Fruit fly (Drosophila melanogaster) whole organism, embryonic: ENCODE measurements around the gene UQCR-C2.

Source experiments
- Abd-B ChIP-seq: fragments of 200-800 bp; sonication (Bioruptor generic); optimal IDR thresholded peaks from 2 replicates; lab custom pipeline; 2018; ENCODE audit warnings: missing biosample characterization, mild to moderate bottlenecking, missing genetic modification characterization, moderate library complexity
- Awh ChIP-seq: fragments of 200-800 bp; sonication (Bioruptor generic); IDR thresholded peaks from 2 replicates; pipeline ENCODE4, ENCODE4 v1.3.6; 2022; ENCODE audit warnings: missing biosample characterization, missing genetic modification characterization
- BEAF-32 ChIP-seq: fragments of 200-800 bp; sonication (Bioruptor generic); optimal IDR thresholded peaks from 3 replicates; lab custom pipeline; 2017; ENCODE audit warnings: missing biosample characterization, missing genetic modification characterization, mild to moderate bottlenecking, moderate library complexity, missing genetic modification reagents
- CG10366 ChIP-seq: fragments of 200-800 bp; sonication (Bioruptor generic); IDR thresholded peaks from 2 replicates; pipeline ENCODE4 v1.3.6; 2022; ENCODE audit warnings: missing biosample characterization, missing genetic modification characterization
- CG10431 ChIP-seq: fragments of 200-800 bp; sonication (Bioruptor generic); optimal IDR thresholded peaks from 3 replicates; lab custom pipeline; 2018; ENCODE audit warnings: missing biosample characterization, mild to moderate bottlenecking, missing genetic modification characterization
- CG10979 ChIP-seq: fragments of 200-800 bp; sonication (Bioruptor generic); optimal IDR thresholded peaks from 2 replicates; lab custom pipeline; 2018; ENCODE audit warnings: missing biosample characterization, mild to moderate bottlenecking, missing genetic modification characterization, moderate library complexity
- CG11695 ChIP-seq: fragments of 200-800 bp; sonication (Bioruptor generic); IDR thresholded peaks from 3 replicates; pipeline ENCODE4 v1.3.6; 2022; ENCODE audit warnings: missing biosample characterization, missing genetic modification characterization
- CG11723 ChIP-seq: fragments of 200-800 bp; sonication (Bioruptor generic); optimal IDR thresholded peaks from 2 replicates; lab custom pipeline; 2017; ENCODE audit warnings: missing biosample characterization, mild to moderate bottlenecking, missing genetic modification characterization
- CG15479 ChIP-seq: fragments of 200-800 bp; sonication (Bioruptor generic); optimal IDR thresholded peaks from 3 replicates; lab custom pipeline; 2019; ENCODE audit warnings: missing biosample characterization, mild to moderate bottlenecking, missing genetic modification characterization, moderate library complexity
- CG16863 ChIP-seq: fragments of 200-800 bp; sonication (Bioruptor generic); optimal IDR thresholded peaks from 3 replicates; lab custom pipeline; 2016; ENCODE audit warnings: missing biosample characterization, missing genetic modification characterization
- CG17802 ChIP-seq: fragments of 200-800 bp; sonication (Bioruptor generic); optimal IDR thresholded peaks from 2 replicates; lab custom pipeline; 2018; ENCODE audit warnings: missing biosample characterization, mild to moderate bottlenecking, missing genetic modification characterization, moderate library complexity
- CG17829 ChIP-seq: fragments of 200-800 bp; optimal IDR thresholded peaks from 2 replicates; lab custom pipeline; 2019; ENCODE audit warnings: missing biosample characterization, mild to moderate bottlenecking, missing genetic modification characterization, moderate library complexity
- CG2120 ChIP-seq: fragments of 200-800 bp; sonication (Bioruptor generic); optimal IDR thresholded peaks from 3 replicates; lab custom pipeline; 2016; ENCODE audit warnings: missing biosample characterization, missing genetic modification characterization
- CG30431 ChIP-seq: fragments of 200-800 bp; sonication (Bioruptor generic); optimal IDR thresholded peaks from 2 replicates; lab custom pipeline; 2017; ENCODE audit warnings: missing biosample characterization, missing genetic modification characterization
- CG32772 ChIP-seq: fragments of 200-800 bp; sonication (Bioruptor generic); IDR thresholded peaks from 2 replicates; pipeline ENCODE4 v1.3.6; 2022; ENCODE audit warnings: missing biosample characterization, missing genetic modification characterization
- CG4404 ChIP-seq: fragments of 200-800 bp; sonication (Bioruptor generic); IDR thresholded peaks from 2 replicates; pipeline ENCODE4 v1.3.6; 2022; ENCODE audit warnings: missing biosample characterization, missing genetic modification characterization
- CG4730 ChIP-seq: fragments of 200-800 bp; sonication (Bioruptor generic); IDR thresholded peaks from 2 replicates; pipeline ENCODE4 v1.3.6; 2022; ENCODE audit warnings: missing biosample characterization, missing genetic modification characterization
- CG4820 ChIP-seq: fragments of 200-800 bp; sonication (Bioruptor generic); optimal IDR thresholded peaks from 3 replicates; lab custom pipeline; 2016; ENCODE audit warnings: missing biosample characterization, missing genetic modification characterization
- CG6765 ChIP-seq: fragments of 200-800 bp; sonication (Bioruptor generic); optimal IDR thresholded peaks from 3 replicates; lab custom pipeline; 2017; ENCODE audit warnings: missing biosample characterization, mild to moderate bottlenecking, missing genetic modification characterization
- CG9609 ChIP-seq: fragments of 200-800 bp; sonication (Bioruptor generic); optimal IDR thresholded peaks from 3 replicates; lab custom pipeline; 2016; ENCODE audit warnings: missing biosample characterization, missing genetic modification characterization
- CG9727 ChIP-seq: fragments of 200-800 bp; sonication (Bioruptor generic); optimal IDR thresholded peaks from 3 replicates; lab custom pipeline; 2017; ENCODE audit warnings: missing biosample characterization, mild to moderate bottlenecking, missing genetic modification characterization
- CTCF ChIP-seq: fragments of 200-800 bp; sonication (Bioruptor generic); optimal IDR thresholded peaks from 2 replicates; lab custom pipeline; 2017; ENCODE audit warnings: missing biosample characterization, mild to moderate bottlenecking, missing genetic modification characterization, moderate library complexity
- Dad ChIP-seq: fragments of 200-800 bp; sonication (Bioruptor generic); optimal IDR thresholded peaks from 3 replicates; lab custom pipeline; 2016; ENCODE audit warnings: missing biosample characterization, missing genetic modification characterization
- Dbx ChIP-seq: fragments of 200-800 bp; sonication (Bioruptor generic); IDR thresholded peaks from 3 replicates; pipeline ENCODE4 v1.3.6; 2022; ENCODE audit warnings: missing biosample characterization, missing genetic modification characterization
- Dek ChIP-seq: fragments of 200-800 bp; sonication (Bioruptor generic); optimal IDR thresholded peaks from 3 replicates; lab custom pipeline; 2019; ENCODE audit warnings: missing biosample characterization, mild to moderate bottlenecking, missing genetic modification characterization, moderate library complexity
- E2f1 ChIP-seq: fragments of 200-800 bp; sonication (Bioruptor generic); IDR thresholded peaks from 2 replicates; pipeline ENCODE4 v1.3.6; 2022; ENCODE audit warnings: missing biosample characterization, missing genetic modification characterization
- GATAe ChIP-seq: fragments of 200-800 bp; sonication (Bioruptor generic); conservative IDR thresholded peaks from 2 replicates; pipeline ENCODE4 v1.3.6; 2022; ENCODE audit warnings: missing biosample characterization, missing genetic modification characterization
- Hr78 ChIP-seq, 2 experiments: fragments of 200-800 bp in 1 of 2; fragments of >200 bp in 1 of 2; sonication (Bioruptor generic) in 1 of 2; optimal IDR thresholded peaks; 2 replicates each; lab custom pipeline; 2017 to 2019; ENCODE audit warnings: missing biosample characterization in 2 of 2, missing genetic modification characterization in 2 of 2, mild to moderate bottlenecking in 1 of 2, moderate library complexity in 1 of 2
- Mad ChIP-seq: fragments of 200-800 bp; sonication (Bioruptor generic); optimal IDR thresholded peaks from 2 replicates; lab custom pipeline; 2016; ENCODE audit warnings: missing biosample characterization, missing genetic modification characterization
- Mrtf ChIP-seq: fragments of 200-800 bp; sonication (Bioruptor generic); IDR thresholded peaks from 3 replicates; pipeline ENCODE4 v1.3.6; 2022; ENCODE audit warnings: missing biosample characterization, missing genetic modification characterization
- NC2α ChIP-seq: fragments of 200-800 bp; sonication (Bioruptor generic); optimal IDR thresholded peaks from 2 replicates; lab custom pipeline; 2016; ENCODE audit warnings: missing biosample characterization, missing genetic modification characterization
- Oli ChIP-seq: fragments of 200-800 bp; sonication (Bioruptor generic); optimal IDR thresholded peaks from 2 replicates; lab custom pipeline; 2018; ENCODE audit warnings: missing biosample characterization, mild to moderate bottlenecking, missing genetic modification characterization, moderate library complexity
- Pdp1 ChIP-seq, 2 experiments: fragments of 200-800 bp; sonication (Bioruptor generic); optimal IDR thresholded peaks; 3 replicates each; lab custom pipeline; 2016; ENCODE audit warnings: missing biosample characterization in 2 of 2, missing genetic modification characterization in 2 of 2, mild to moderate bottlenecking in 1 of 2, moderate library complexity in 1 of 2
- Sox100B ChIP-seq: fragments of 200-800 bp; sonication (Bioruptor generic); optimal IDR thresholded peaks from 3 replicates; lab custom pipeline; 2018; ENCODE audit warnings: missing biosample characterization, mild to moderate bottlenecking, missing genetic modification characterization
- Sry-δ ChIP-seq: fragments of 200-800 bp; sonication (Bioruptor generic); optimal IDR thresholded peaks from 2 replicates; lab custom pipeline; 2016; ENCODE audit warnings: missing biosample characterization, missing genetic modification characterization
- Trl ChIP-seq, 3 experiments: fragments of >200 bp in 2 of 3; fragments of 200-800 bp in 1 of 3; sonication (Bioruptor generic) in 1 of 3; optimal IDR thresholded peaks; 2 replicates in 1 of 3; 3 replicates in 2 of 3; lab custom pipeline; 2016 to 2017; ENCODE audit warnings: missing biosample characterization in 1 of 3, missing genetic modification characterization in 1 of 3
- Xbp1 ChIP-seq: fragments of 200-800 bp; sonication (Bioruptor generic); optimal IDR thresholded peaks from 3 replicates; lab custom pipeline; 2016; ENCODE audit warnings: missing biosample characterization, mild to moderate bottlenecking, missing genetic modification characterization
- bigmax ChIP-seq: fragments of 200-800 bp; sonication (Bioruptor generic); optimal IDR thresholded peaks from 2 replicates; lab custom pipeline; 2018; ENCODE audit warnings: missing biosample characterization, mild to moderate bottlenecking, missing genetic modification characterization
- corto ChIP-seq: fragments of 200-800 bp; sonication (Bioruptor generic); optimal IDR thresholded peaks from 2 replicates; lab custom pipeline; 2016; ENCODE audit warnings: missing biosample characterization, mild to moderate bottlenecking, missing genetic modification characterization, moderate library complexity
- croc ChIP-seq: fragments of 200-800 bp; sonication (Bioruptor generic); conservative IDR thresholded peaks from 3 replicates; pipeline ENCODE4 v1.3.6; 2022; ENCODE audit warnings: missing biosample characterization, missing genetic modification characterization
- gcm2 ChIP-seq: fragments of 200-800 bp; sonication (Bioruptor generic); optimal IDR thresholded peaks from 2 replicates; lab custom pipeline; 2016; ENCODE audit warnings: missing biosample characterization, missing genetic modification characterization
- gsb ChIP-seq: fragments of 200-800 bp; sonication (Bioruptor generic); IDR thresholded peaks from 2 replicates; pipeline ENCODE4 v1.3.6; 2022; ENCODE audit warnings: missing biosample characterization, missing genetic modification characterization
- jing ChIP-seq: fragments of 200-800 bp; sonication (Bioruptor generic); optimal IDR thresholded peaks from 2 replicates; lab custom pipeline; 2018; ENCODE audit warnings: missing biosample characterization, mild to moderate bottlenecking, missing genetic modification characterization
- kni ChIP-seq: fragments of 200-800 bp; sonication (Bioruptor generic); optimal IDR thresholded peaks from 3 replicates; lab custom pipeline; 2017; ENCODE audit warnings: mild to moderate bottlenecking, missing biosample characterization, missing genetic modification reagents, missing genetic modification characterization
- lmd ChIP-seq: fragments of 200-800 bp; sonication (Bioruptor generic); IDR thresholded peaks from 2 replicates; pipeline ENCODE4 v1.3.6; 2022; ENCODE audit warnings: missing biosample characterization, missing genetic modification characterization
- pb ChIP-seq: fragments of 200-800 bp; sonication (Bioruptor generic); optimal IDR thresholded peaks from 3 replicates; lab custom pipeline; 2016; ENCODE audit warnings: missing biosample characterization, missing genetic modification characterization
- stwl ChIP-seq: fragments of 200-800 bp; sonication (Bioruptor generic); optimal IDR thresholded peaks from 3 replicates; lab custom pipeline; 2018; ENCODE audit warnings: missing biosample characterization, mild to moderate bottlenecking, missing genetic modification characterization, moderate library complexity
- toy ChIP-seq: fragments of 200-800 bp; sonication (Bioruptor generic); IDR thresholded peaks from 2 replicates; pipeline ENCODE4 v1.3.6; 2022; ENCODE audit warnings: missing biosample characterization, missing genetic modification characterization
- trh ChIP-seq: fragments of 200-800 bp; sonication (Bioruptor generic); optimal IDR thresholded peaks from 2 replicates; lab custom pipeline; 2016; ENCODE audit warnings: missing biosample characterization, missing genetic modification characterization
- zen2 ChIP-seq: fragments of 200-800 bp; sonication (Bioruptor generic); IDR thresholded peaks from 3 replicates; pipeline ENCODE4 v1.3.6; 2022; ENCODE audit warnings: missing biosample characterization, missing genetic modification characterization; ENCODE audit not compliant: partially characterized antibody
- zfh1 ChIP-seq: fragments of 200-800 bp; sonication (Bioruptor generic); IDR thresholded peaks from 3 replicates; pipeline ENCODE4 v1.3.6; 2022; ENCODE audit warnings: missing biosample characterization, missing genetic modification characterization

The UQCR-C2 gene

dm6 chr3L:16609120-16609519 lies 25.2 kb downstream of the UQCR-C2 start, which contains the start of gene CG4098 (continued):
- no peak for TF ChIP-seq kni (GFP tag; lab: Kevin White, UChicago)
- peak; percentile 17 for TF ChIP-seq corto (GFP tag; lab: Kevin White, UChicago)
- TF ChIP-seq Xbp1 (GFP tag; lab: Kevin White, UChicago), result peak; percentile 80
- peak; percentile 68; the same call in 1 of the 2 replicates for TF ChIP-seq lmd (GFP tag; lab: Robert Waterston, UW)
- TF ChIP-seq jing (GFP tag; lab: Kevin White, UChicago), result no peak
- TF ChIP-seq CG11723 (GFP tag; lab: Kevin White, UChicago), result no peak
- no peak for TF ChIP-seq Dad (GFP tag; lab: Kevin White, UChicago)
- no peak for TF ChIP-seq Trl (optimal IDR thresholded peaks at IDR 0.05; lab: Kevin White, UChicago)
- peak; percentile 72 for TF ChIP-seq Trl (GFP tag; optimal IDR thresholded peaks at IDR 0.05; lab: Kevin White, UChicago)
- no peak for TF ChIP-seq GATAe
- TF ChIP-seq stwl, result peak; percentile 7
- no peak for TF ChIP-seq toy (GFP tag; lab: Robert Waterston, UW)
- no peak for TF ChIP-seq CG17802
- no peak for TF ChIP-seq NC2α (GFP tag; lab: Kevin White, UChicago)
- TF ChIP-seq CG4404 (GFP tag; lab: Robert Waterston, UW), result no peak
- TF ChIP-seq E2f1, result peak; percentile 52; the same call in 1 of the 2 replicates
- TF ChIP-seq zfh1 (GFP tag; lab: Robert Waterston, UW), result peak; percentile 81
- peak; percentile 1 for TF ChIP-seq Oli (tag; lab: Kevin White, UChicago)
- TF ChIP-seq CG2120 (GFP tag; lab: Kevin White, UChicago), result peak; percentile 84
- peak; percentile 45 for TF ChIP-seq CG9609
- TF ChIP-seq CG11695 (GFP tag; lab: Robert Waterston, UW), result no peak
- TF ChIP-seq Awh (GFP tag; lab: Robert Waterston, UW), result peak; percentile 39; the same call in 1 of the 2 replicates
- TF ChIP-seq CG15479, result no peak
- peak; percentile 29 for TF ChIP-seq CG30431 (GFP tag; lab: Kevin White, UChicago)
- peak; percentile 45 for TF ChIP-seq CG17829
- TF ChIP-seq gsb (GFP tag; lab: Robert Waterston, UW), result no peak
- TF ChIP-seq Sry-δ (GFP tag; lab: Kevin White, UChicago), result peak; percentile 51
- TF ChIP-seq CG32772, result 0 out of 2 replicates have a peak, but pooled peaks have one; percentile 24
- peak; percentile 58; the same call in 1 of the 3 replicates for TF ChIP-seq Mrtf (GFP tag; lab: Robert Waterston, UW)
- TF ChIP-seq Mad (GFP tag; lab: Kevin White, UChicago), result no peak
- peak; percentile 47 for TF ChIP-seq Dek (tag; lab: Kevin White, UChicago)
- peak; percentile 63 to 65 for TF ChIP-seq Pdp1 (GFP tag; optimal IDR thresholded peaks at IDR 0.05; lab: Kevin White, UChicago)
- peak; percentile 45; the same call in 1 of the 2 replicates for TF ChIP-seq CG4730 (GFP tag; lab: Robert Waterston, UW)
- peak; percentile 48 for TF ChIP-seq BEAF-32
- peak; percentile 68; the same call in 2 of the 3 replicates for TF ChIP-seq Dbx (GFP tag; lab: Robert Waterston, UW)
- TF ChIP-seq CG9727 (GFP tag; lab: Kevin White, UChicago), result peak; percentile 8
- TF ChIP-seq Sox100B (GFP tag; lab: Kevin White, UChicago), result no peak
- TF ChIP-seq gcm2 (GFP tag; lab: Kevin White, UChicago), result peak; percentile 29
- TF ChIP-seq Abd-B (GFP tag; lab: Kevin White, UChicago), result peak; percentile 5
- peak; percentile 76 for TF ChIP-seq CG10366
- no peak for TF ChIP-seq CG6765 (GFP tag; lab: Kevin White, UChicago)
- TF ChIP-seq zen2 (GFP tag; lab: Robert Waterston, UW), result no peak
- TF ChIP-seq CG10431 (GFP tag; lab: Kevin White, UChicago), result no peak
- no peak for TF ChIP-seq Hr78 (GFP tag; optimal IDR thresholded peaks at IDR 0.05; lab: Kevin White, UChicago)
- no peak for TF ChIP-seq pb (GFP tag; lab: Kevin White, UChicago)
- TF ChIP-seq CG4820, result no peak
- TF ChIP-seq trh, result no peak
- TF ChIP-seq CG16863 (GFP tag; lab: Kevin White, UChicago), result peak; percentile 35
- no peak for TF ChIP-seq bigmax (GFP tag; lab: Kevin White, UChicago)
- no peak for TF ChIP-seq croc (GFP tag; lab: Robert Waterston, UW)
- TF ChIP-seq CTCF (GFP tag; lab: Kevin White, UChicago), result no peak
- TF ChIP-seq CG10979 (tag; lab: Kevin White, UChicago), result peak; percentile 34
